Fruit fly (Drosophila melanogaster) whole organism, embryonic: ENCODE data around the gene RanGAP.

Experiments
- Adf1 ChIP-seq: fragments of 200-800 bp; sonication (Bioruptor generic); IDR thresholded peaks from 2 replicates; pipeline ENCODE4 v1.3.6; 2022; ENCODE audit warnings: missing biosample characterization, missing genetic modification characterization
- Atf-2 ChIP-seq: fragments of 200-800 bp; sonication (Bioruptor generic); optimal IDR thresholded peaks from 2 replicates; lab custom pipeline; 2016; ENCODE audit warnings: missing biosample characterization, missing genetic modification characterization
- CG10654 ChIP-seq: fragments of 200-800 bp; sonication (Bioruptor generic); optimal IDR thresholded peaks from 2 replicates; lab custom pipeline; 2016; ENCODE audit warnings: missing biosample characterization, missing genetic modification characterization
- CG13287 ChIP-seq: fragments of 200-800 bp; sonication (Bioruptor generic); IDR thresholded peaks from 2 replicates; pipeline ENCODE4 v1.3.6; 2022; ENCODE audit warnings: missing biosample characterization, missing genetic modification characterization; ENCODE audit not compliant: partially characterized antibody
- CG13894 ChIP-seq: fragments of 200-800 bp; sonication (Bioruptor generic); optimal IDR thresholded peaks from 3 replicates; lab custom pipeline; 2018; ENCODE audit warnings: missing biosample characterization, mild to moderate bottlenecking, missing genetic modification characterization, moderate library complexity
- CG15073 ChIP-seq: fragments of 200-800 bp; sonication (Bioruptor generic); optimal IDR thresholded peaks from 2 replicates; lab custom pipeline; 2016; ENCODE audit warnings: missing biosample characterization, missing genetic modification characterization
- CG16815 ChIP-seq: fragments of 200-800 bp; sonication (Bioruptor generic); optimal IDR thresholded peaks from 3 replicates; lab custom pipeline; 2017; ENCODE audit warnings: missing biosample characterization, mild to moderate bottlenecking, missing genetic modification characterization
- CG17328 ChIP-seq: fragments of 200-800 bp; sonication (Bioruptor generic); IDR thresholded peaks from 2 replicates; pipeline ENCODE4 v1.3.6; 2022; ENCODE audit warnings: missing biosample characterization, missing genetic modification characterization
- CG17359 ChIP-seq: fragments of 200-800 bp; sonication (Bioruptor generic); optimal IDR thresholded peaks from 3 replicates; lab custom pipeline; 2018; ENCODE audit warnings: missing biosample characterization, mild to moderate bottlenecking, missing genetic modification characterization, moderate library complexity
- CG17802 ChIP-seq: fragments of 200-800 bp; sonication (Bioruptor generic); optimal IDR thresholded peaks from 2 replicates; lab custom pipeline; 2018; ENCODE audit warnings: missing biosample characterization, mild to moderate bottlenecking, missing genetic modification characterization, moderate library complexity
- CG2199 ChIP-seq: fragments of 200-800 bp; sonication (Bioruptor generic); IDR thresholded peaks from 3 replicates; pipeline ENCODE4 v1.3.6; 2022; ENCODE audit warnings: missing biosample characterization, missing genetic modification characterization
- CG30431 ChIP-seq: fragments of 200-800 bp; sonication (Bioruptor generic); optimal IDR thresholded peaks from 2 replicates; lab custom pipeline; 2017; ENCODE audit warnings: missing biosample characterization, missing genetic modification characterization
- CG31388 ChIP-seq: fragments of 200-800 bp; sonication (Bioruptor generic); optimal IDR thresholded peaks from 2 replicates; lab custom pipeline; 2016; ENCODE audit warnings: missing biosample characterization, missing genetic modification characterization
- CG34376 ChIP-seq: fragments of 200-800 bp; sonication (Bioruptor generic); optimal IDR thresholded peaks from 2 replicates; lab custom pipeline; 2018; ENCODE audit warnings: missing biosample characterization, mild to moderate bottlenecking, missing genetic modification characterization
- CG4707 ChIP-seq: fragments of 200-800 bp; sonication (Bioruptor generic); optimal IDR thresholded peaks from 2 replicates; lab custom pipeline; 2018; ENCODE audit warnings: missing biosample characterization, mild to moderate bottlenecking, missing genetic modification characterization, moderate library complexity
- CG7556 ChIP-seq: fragments of 200-800 bp; sonication (Bioruptor generic); optimal IDR thresholded peaks from 2 replicates; lab custom pipeline; 2017; ENCODE audit warnings: missing biosample characterization, mild to moderate bottlenecking, missing genetic modification characterization
- CG8388 ChIP-seq: fragments of 200-800 bp; sonication (Bioruptor generic); optimal IDR thresholded peaks from 2 replicates; lab custom pipeline; 2019; ENCODE audit warnings: missing biosample characterization, mild to moderate bottlenecking, missing genetic modification characterization, moderate library complexity
- CG8924 ChIP-seq: fragments of 200-800 bp; optimal IDR thresholded peaks from 3 replicates; lab custom pipeline; 2019; ENCODE audit warnings: missing biosample characterization, mild to moderate bottlenecking, missing genetic modification characterization, moderate library complexity
- CHES-1-like ChIP-seq: fragments of 200-800 bp; sonication (Bioruptor generic); optimal IDR thresholded peaks from 2 replicates; lab custom pipeline; 2016; ENCODE audit warnings: missing biosample characterization, missing genetic modification characterization
- Dbx ChIP-seq: fragments of 200-800 bp; sonication (Bioruptor generic); IDR thresholded peaks from 3 replicates; pipeline ENCODE4 v1.3.6; 2022; ENCODE audit warnings: missing biosample characterization, missing genetic modification characterization
- E2f2 ChIP-seq: fragments of 200-800 bp; sonication (Bioruptor generic); IDR thresholded peaks from 2 replicates; pipeline ENCODE4 v1.3.6; 2022; ENCODE audit warnings: missing biosample characterization, missing genetic modification characterization
- Meics ChIP-seq: fragments of 200-800 bp; sonication (Bioruptor generic); optimal IDR thresholded peaks from 2 replicates; lab custom pipeline; 2017; ENCODE audit warnings: missing biosample characterization, mild to moderate bottlenecking, missing genetic modification characterization
- Mes4 ChIP-seq: fragments of 200-800 bp; sonication (Bioruptor generic); optimal IDR thresholded peaks from 2 replicates; lab custom pipeline; 2016; ENCODE audit warnings: missing biosample characterization, missing genetic modification characterization
- NC2α ChIP-seq: fragments of 200-800 bp; sonication (Bioruptor generic); optimal IDR thresholded peaks from 2 replicates; lab custom pipeline; 2016; ENCODE audit warnings: missing biosample characterization, missing genetic modification characterization
- NK7.1 ChIP-seq: fragments of 200-800 bp; sonication (Bioruptor generic); optimal IDR thresholded peaks from 3 replicates; lab custom pipeline; 2016; ENCODE audit warnings: missing biosample characterization, missing genetic modification characterization
- Opbp ChIP-seq: fragments of 200-800 bp; sonication (Bioruptor generic); IDR thresholded peaks from 3 replicates; pipeline ENCODE4 v1.3.6; 2022; ENCODE audit warnings: missing biosample characterization, missing genetic modification characterization; ENCODE audit not compliant: partially characterized antibody
- Rx ChIP-seq: fragments of 200-800 bp; sonication (Bioruptor generic); IDR thresholded peaks from 2 replicates; pipeline ENCODE4 v1.3.6; 2022; ENCODE audit warnings: missing biosample characterization, missing genetic modification characterization
- Scr ChIP-seq: fragments of 200-800 bp; sonication (Bioruptor generic); IDR thresholded peaks from 2 replicates; pipeline ENCODE4 v1.3.6; 2022; ENCODE audit warnings: missing biosample characterization, missing genetic modification characterization; ENCODE audit not compliant: partially characterized antibody
- Trl ChIP-seq, 3 experiments: fragments of >200 bp in 2 of 3; fragments of 200-800 bp in 1 of 3; sonication (Bioruptor generic) in 1 of 3; optimal IDR thresholded peaks; 2 replicates in 1 of 3; 3 replicates in 2 of 3; lab custom pipeline; 2016 to 2017; ENCODE audit warnings: missing biosample characterization in 1 of 3, missing genetic modification characterization in 1 of 3
- al ChIP-seq: fragments of 200-800 bp; sonication (Bioruptor generic); IDR thresholded peaks from 2 replicates; pipeline ENCODE4 v1.3.6; 2022; ENCODE audit warnings: missing biosample characterization, missing genetic modification characterization
- bcd ChIP-seq: fragments of 200-800 bp; sonication (Bioruptor generic); optimal IDR thresholded peaks from 2 replicates; lab custom pipeline; 2017; ENCODE audit warnings: missing biosample characterization, mild to moderate bottlenecking, missing genetic modification characterization
- cato ChIP-seq: fragments of 200-800 bp; sonication (Bioruptor generic); optimal IDR thresholded peaks from 2 replicates; lab custom pipeline; 2016; ENCODE audit warnings: missing biosample characterization, missing genetic modification characterization, borderline replicate concordance
- corto ChIP-seq: fragments of 200-800 bp; sonication (Bioruptor generic); optimal IDR thresholded peaks from 2 replicates; lab custom pipeline; 2016; ENCODE audit warnings: missing biosample characterization, mild to moderate bottlenecking, missing genetic modification characterization, moderate library complexity
- crc ChIP-seq: fragments of 200-800 bp; sonication (Bioruptor generic); optimal IDR thresholded peaks from 2 replicates; lab custom pipeline; 2016; ENCODE audit warnings: missing biosample characterization, missing genetic modification characterization
- crol ChIP-seq: fragments of 200-800 bp; sonication (Bioruptor generic); IDR thresholded peaks from 2 replicates; pipeline ENCODE4 v1.3.6; 2022; ENCODE audit warnings: missing biosample characterization, missing genetic modification characterization
- danr ChIP-seq: fragments of 200-800 bp; sonication (Bioruptor generic); IDR thresholded peaks from 2 replicates; pipeline ENCODE4 v1.3.6; 2022; ENCODE audit warnings: missing biosample characterization, missing genetic modification characterization
- eve ChIP-seq, 2 experiments: fragments of >200 bp; optimal IDR thresholded peaks; 2 replicates each; lab custom pipeline; 2017; ENCODE audit warnings: missing biosample characterization in 2 of 2, missing genetic modification characterization in 2 of 2
- hkb ChIP-seq, 2 experiments: fragments of 200-800 bp in 1 of 2; fragments of >200 bp in 1 of 2; sonication (Bioruptor generic) in 1 of 2; IDR thresholded peaks in 1 of 2; optimal IDR thresholded peaks in 1 of 2; 2 replicates each; pipeline versions ENCODE4 v1.3.6 to Lab custom; 2017 to 2022; ENCODE audit warnings: missing biosample characterization in 1 of 2, missing genetic modification characterization in 1 of 2
- hth ChIP-seq: fragments of >200 bp; optimal IDR thresholded peaks from 2 replicates; lab custom pipeline; 2017; ENCODE audit warnings: inconsistent platforms
- inv ChIP-seq: fragments of 200-800 bp; sonication (Bioruptor generic); IDR thresholded peaks from 2 replicates; pipeline ENCODE4 v1.3.6; 2022; ENCODE audit warnings: missing biosample characterization, missing genetic modification characterization; ENCODE audit not compliant: partially characterized antibody
- lola ChIP-seq, 3 experiments: fragments of >200 bp in 2 of 3; fragments of 200-800 bp in 1 of 3; sonication (Bioruptor generic) in 1 of 3; optimal IDR thresholded peaks; 2 replicates each; lab custom pipeline; 2017 to 2019; ENCODE audit warnings: missing biosample characterization in 3 of 3, missing genetic modification characterization in 3 of 3, mild to moderate bottlenecking in 1 of 3, moderate library complexity in 1 of 3
- nom ChIP-seq: fragments of 200-800 bp; sonication (Bioruptor generic); optimal IDR thresholded peaks from 2 replicates; lab custom pipeline; 2017; ENCODE audit warnings: missing biosample characterization, missing genetic modification characterization, mild to moderate bottlenecking, moderate library complexity, missing genetic modification reagents
- pb ChIP-seq: fragments of 200-800 bp; sonication (Bioruptor generic); optimal IDR thresholded peaks from 3 replicates; lab custom pipeline; 2016; ENCODE audit warnings: missing biosample characterization, missing genetic modification characterization
- repo ChIP-seq: fragments of 200-800 bp; sonication (Bioruptor generic); optimal IDR thresholded peaks from 2 replicates; lab custom pipeline; 2016; ENCODE audit warnings: missing biosample characterization, missing genetic modification characterization
- sens-2 ChIP-seq: fragments of 200-800 bp; sonication (Bioruptor generic); IDR thresholded peaks from 2 replicates; pipeline ENCODE4 v1.3.6; 2022; ENCODE audit warnings: missing biosample characterization, missing genetic modification characterization
- seq ChIP-seq: fragments of 200-800 bp; sonication (Bioruptor generic); IDR thresholded peaks from 2 replicates; pipeline ENCODE4 v1.3.6; 2022; ENCODE audit warnings: missing biosample characterization, missing genetic modification characterization
- sob ChIP-seq: fragments of 200-800 bp; sonication (Bioruptor generic); IDR thresholded peaks from 2 replicates; pipeline ENCODE4 v1.3.6; 2022; ENCODE audit warnings: missing biosample characterization, missing genetic modification characterization
- toy ChIP-seq: fragments of 200-800 bp; sonication (Bioruptor generic); IDR thresholded peaks from 2 replicates; pipeline ENCODE4 v1.3.6; 2022; ENCODE audit warnings: missing biosample characterization, missing genetic modification characterization
- usp ChIP-seq: fragments of >200 bp; optimal IDR thresholded peaks from 2 replicates; lab custom pipeline; 2017; ENCODE audit warnings: missing biosample characterization, missing genetic modification characterization

Gene RanGAP

DNA sequence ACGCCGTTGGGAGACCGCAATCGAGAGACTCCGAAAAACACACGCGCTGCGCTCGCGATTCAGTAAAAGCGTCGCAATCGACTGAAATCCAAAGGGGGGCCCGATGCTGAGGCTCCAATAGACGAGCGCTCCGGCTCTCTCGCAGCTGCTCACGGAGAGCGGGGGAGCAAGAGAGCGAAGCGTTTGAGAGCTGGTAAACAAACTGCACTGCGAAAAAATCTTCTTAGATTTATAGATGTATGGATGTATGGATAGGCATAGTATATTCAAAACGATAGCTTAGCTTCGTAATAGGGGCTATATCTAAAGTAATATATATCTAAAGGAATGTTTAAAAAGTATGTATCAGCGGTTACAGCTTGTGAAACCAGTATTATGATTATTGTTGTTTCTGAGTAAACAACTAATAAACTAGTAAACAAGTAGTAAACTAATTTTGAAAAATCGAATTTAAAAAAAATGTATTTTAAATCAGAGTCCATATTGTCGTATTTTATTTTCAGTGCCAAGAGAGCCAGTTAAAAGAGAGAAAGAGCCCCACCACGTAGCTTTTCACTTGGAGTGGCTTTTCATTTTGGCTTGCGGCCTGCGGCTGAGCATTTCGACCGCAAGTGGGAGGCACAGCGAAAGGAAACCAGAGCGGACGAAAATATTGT lies 18.2 kb upstream of the RanGAP start, which contains the start of the genes Alp12 and CG13085 (continued):
- peak; percentile 100 for TF ChIP-seq CG7556 (GFP tag; lab: Kevin White, UChicago)
- peak; percentile 92 for TF ChIP-seq CHES-1-like
- no peak for TF ChIP-seq hkb (optimal IDR thresholded peaks at IDR 0.05; lab: Kevin White, UChicago)
- peak; percentile 97 for TF ChIP-seq hkb (GFP tag; IDR thresholded peaks at IDR 0.05; lab: Robert Waterston, UW)
- peak; percentile 97 for TF ChIP-seq sob (GFP tag; lab: Robert Waterston, UW)
- peak; percentile 98 for TF ChIP-seq bcd
- TF ChIP-seq CG30431 (GFP tag; lab: Kevin White, UChicago) = peak; percentile 94
- no peak; the same call in none of the 2 replicates for TF ChIP-seq CG13287
- TF ChIP-seq hth = no peak
- peak; percentile 88 for TF ChIP-seq Mes4
- 0 out of 3 replicates have a peak, but pooled peaks have one; percentile 86 for TF ChIP-seq CG2199 (GFP tag; lab: Robert Waterston, UW)
- TF ChIP-seq CG16815 (GFP tag; lab: Kevin White, UChicago) = peak; percentile 93
- no peak for TF ChIP-seq inv
- TF ChIP-seq CG10654 = peak; percentile 93
- peak; percentile 85 for TF ChIP-seq repo (GFP tag; lab: Kevin White, UChicago)
- peak; percentile 91 for TF ChIP-seq toy
- TF ChIP-seq CG13894 = peak; percentile 97
- no peak for TF ChIP-seq Scr (GFP tag; lab: Robert Waterston, UW)
- TF ChIP-seq NK7.1 (GFP tag; lab: Kevin White, UChicago) = peak; percentile 89
- peak; percentile 96 for TF ChIP-seq Dbx (GFP tag; lab: Robert Waterston, UW)
- TF ChIP-seq CG8388 (GFP tag; lab: Kevin White, UChicago) = peak; percentile 97
- peak; percentile 97 for TF ChIP-seq seq (GFP tag; lab: Robert Waterston, UW)
- TF ChIP-seq CG17328 (GFP tag; lab: Robert Waterston, UW) = peak; percentile 93
- TF ChIP-seq CG8924 = peak; percentile 99
- peak; percentile 77 for TF ChIP-seq sens-2 (GFP tag; lab: Robert Waterston, UW)
- peak; percentile 94 for TF ChIP-seq cato
- peak; percentile 82 for TF ChIP-seq CG17802
- peak; percentile 90 for TF ChIP-seq al
- peak; percentile 89 for TF ChIP-seq crc (GFP tag; lab: Kevin White, UChicago)
- TF ChIP-seq CG31388 (GFP tag; lab: Kevin White, UChicago) = peak; percentile 91
- peak; percentile 84 for TF ChIP-seq NC2α (GFP tag; lab: Kevin White, UChicago)
- peak; percentile 93 for TF ChIP-seq danr
- TF ChIP-seq E2f2 (GFP tag; lab: Robert Waterston, UW) = peak; percentile 85
- peak; percentile 93 to 98 for TF ChIP-seq Trl (optimal IDR thresholded peaks at IDR 0.05; lab: Kevin White, UChicago)
- TF ChIP-seq Trl (GFP tag; optimal IDR thresholded peaks at IDR 0.05; lab: Kevin White, UChicago) = peak; percentile 94
- TF ChIP-seq Atf-2 (GFP tag; lab: Kevin White, UChicago) = peak; percentile 94
- peak; percentile 99 for TF ChIP-seq Meics
- no peak for TF ChIP-seq usp (GFP tag; lab: Kevin White, UChicago)
- TF ChIP-seq CG17359 (tag; lab: Kevin White, UChicago) = peak; percentile 98
- peak; percentile 87 for TF ChIP-seq corto
- TF ChIP-seq eve (GFP tag; optimal IDR thresholded peaks at IDR 0.05; lab: Kevin White, UChicago) = no peak
- TF ChIP-seq CG15073 (GFP tag; lab: Kevin White, UChicago) = peak; percentile 79
- peak; percentile 88 for TF ChIP-seq Rx
- peak; percentile 99 for TF ChIP-seq CG34376 (GFP tag; lab: Kevin White, UChicago)
- peak in 2 of 3 experiments; percentile 49 to 97 for TF ChIP-seq lola (GFP tag; optimal IDR thresholded peaks at IDR 0.05; lab: Kevin White, UChicago)
- TF ChIP-seq crol (GFP tag; lab: Robert Waterston, UW) = peak; percentile 76
- peak; percentile 83 for TF ChIP-seq Adf1 (GFP tag; lab: Robert Waterston, UW)
- peak; percentile 83 for TF ChIP-seq nom (GFP tag; lab: Kevin White, UChicago)
- peak; percentile 71 for TF ChIP-seq pb (GFP tag; lab: Kevin White, UChicago)
- peak; percentile 92 for TF ChIP-seq CG4707 (GFP tag; lab: Kevin White, UChicago)
- no peak; the same call in 2 of the 3 replicates for TF ChIP-seq Opbp (GFP tag; lab: Robert Waterston, UW)
